Worm (Caenorhabditis elegans): ENCODE results near the gene T25G12.3.

DNA sequence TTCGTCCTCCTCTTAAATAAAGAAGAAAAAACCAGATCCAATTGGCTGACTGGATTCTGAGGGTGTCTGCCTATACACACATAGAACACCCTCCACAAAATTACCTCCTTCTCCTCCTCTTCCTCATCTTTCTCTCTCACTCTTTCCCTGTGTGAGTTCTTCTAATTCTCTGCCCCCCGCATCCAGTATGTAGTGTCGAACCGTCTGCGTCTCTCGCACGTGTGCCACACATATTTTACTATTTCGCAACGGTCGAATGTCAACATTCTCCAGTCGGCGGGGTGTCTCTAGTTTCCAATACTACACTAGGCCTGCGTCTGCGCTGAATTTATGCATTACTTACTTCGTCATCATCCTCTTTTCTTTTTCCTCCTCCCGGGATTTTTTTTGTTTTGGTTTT is 47.1 kb upstream of the T25G12.3 start:
- TF ChIP-seq egl-27 (tag; optimal IDR thresholded peaks at IDR 0.05) (peak; percentile 28), lin-39 (tag; optimal IDR thresholded peaks at IDR 0.05) (peak; percentile 53), pha-4 (tag; optimal IDR thresholded peaks at IDR 0.05) (peak; percentile 92), unc-39 (tag; optimal IDR thresholded peaks at IDR 0.05) (no peak), ZK546.5 (tag; optimal IDR thresholded peaks at IDR 0.05) (no peak), ztf-11 (tag; optimal IDR thresholded peaks at IDR 0.05) (no peak), tbx-2 (tag; optimal IDR thresholded peaks at IDR 0.05) (no peak)
